Fruit fly (Drosophila melanogaster): Measurements from ENCODE around the gene skd.

Gene skd

dm6 chr3L:21009405-21010120, 17.7 kb downstream of the skd start (continued):
- TF ChIP-seq Hey (tag; optimal IDR thresholded peaks at IDR 0.05) (no peak), gsb (GFP tag; IDR thresholded peaks at IDR 0.05) (0 out of 2 replicates have a peak, but pooled peaks have one; percentile 17), chif (GFP tag; optimal IDR thresholded peaks at IDR 0.05) (peak; percentile 9 to 19), grau (tag; optimal IDR thresholded peaks at IDR 0.05) (no peak), Side (GFP tag; optimal IDR thresholded peaks at IDR 0.05) (peak; percentile 53), br (optimal IDR thresholded peaks at IDR 0.05) (no peak), ems (GFP tag; optimal IDR thresholded peaks at IDR 0.05) (peak; percentile 30), danr (GFP tag; IDR thresholded peaks at IDR 0.05) (0 out of 2 replicates have a peak, but pooled peaks have one; percentile 36), Asciz (GFP tag; optimal IDR thresholded peaks at IDR 0.05) (peak; percentile 37), mld (GFP tag; IDR thresholded peaks at IDR 0.05; ENCODE audit: partially characterized antibody) (no peak), abd-A (tag; optimal IDR thresholded peaks at IDR 0.05) (no peak), Meics (GFP tag; optimal IDR thresholded peaks at IDR 0.05) (peak; percentile 50), CG8944 (GFP tag; optimal IDR thresholded peaks at IDR 0.05) (no peak), hkb (optimal IDR thresholded peaks at IDR 0.05) (no peak), hkb (GFP tag; IDR thresholded peaks at IDR 0.05) (peak; percentile 70), H2.0 (GFP tag; IDR thresholded peaks at IDR 0.05) (peak; percentile 40; the same call in 1 of the 2 replicates), Sry-β (GFP tag; optimal IDR thresholded peaks at IDR 0.05) (no peak), NC2α (GFP tag; optimal IDR thresholded peaks at IDR 0.05) (no peak), Lhr (GFP tag; optimal IDR thresholded peaks at IDR 0.05) (no peak), sna (GFP tag; IDR thresholded peaks at IDR 0.05; ENCODE audit: partially characterized antibody) (no peak), Dek (tag; optimal IDR thresholded peaks at IDR 0.05) (no peak), Hmx (GFP tag; optimal IDR thresholded peaks at IDR 0.05) (no peak), CG12942 (GFP tag; optimal IDR thresholded peaks at IDR 0.05) (peak; percentile 21), CG17612 (GFP tag; IDR thresholded peaks at IDR 0.05) (no peak), CG15696 (tag; optimal IDR thresholded peaks at IDR 0.05) (no peak), CG12071 (GFP tag; optimal IDR thresholded peaks at IDR 0.05) (no peak), Poxn (GFP tag; IDR thresholded peaks at IDR 0.05) (no peak), sd (tag; optimal IDR thresholded peaks at IDR 0.05) (peak; percentile 15), CG9797 (GFP tag; optimal IDR thresholded peaks at IDR 0.05) (no peak), Ravus (GFP tag; IDR thresholded peaks at IDR 0.05) (no peak), CG6813 (GFP tag; optimal IDR thresholded peaks at IDR 0.05) (peak; percentile 35), eyg (GFP tag; optimal IDR thresholded peaks at IDR 0.05) (peak; percentile 48), Dfd (GFP tag; optimal IDR thresholded peaks at IDR 0.05) (no peak), CG7271 (tag; optimal IDR thresholded peaks at IDR 0.05) (no peak), CG7928 (GFP tag; optimal IDR thresholded peaks at IDR 0.05) (no peak), CG14965 (GFP tag; optimal IDR thresholded peaks at IDR 0.05; ENCODE audit: borderline replicate concordance) (no peak), Atf6 (GFP tag; IDR thresholded peaks at IDR 0.05) (peak; percentile 75), Gsc (GFP tag; IDR thresholded peaks at IDR 0.05) (no peak), HmgZ (tag; optimal IDR thresholded peaks at IDR 0.05) (peak; percentile 47), bcd (GFP tag; optimal IDR thresholded peaks at IDR 0.05) (peak; percentile 37), CG7372 (GFP tag; IDR thresholded peaks at IDR 0.05) (no peak), CG42726 (GFP tag; IDR thresholded peaks at IDR 0.05; ENCODE audit: partially characterized antibody) (no peak), dati (GFP tag; IDR thresholded peaks at IDR 0.05) (no peak), dan (GFP tag; IDR thresholded peaks at IDR 0.05) (no peak), inv (GFP tag; IDR thresholded peaks at IDR 0.05; ENCODE audit: partially characterized antibody) (no peak), chinmo (GFP tag; IDR thresholded peaks at IDR 0.05; ENCODE audit: partially characterized antibody) (0 out of 4 replicates have a peak, but pooled peaks have one; percentile 58), CG5245 (GFP tag; optimal IDR thresholded peaks at IDR 0.05) (no peak), slou (GFP tag; optimal IDR thresholded peaks at IDR 0.05) (no peak), Deaf1 (tag; optimal IDR thresholded peaks at IDR 0.05) (peak; percentile 18), Blimp-1 (GFP tag; optimal IDR thresholded peaks at IDR 0.05) (peak; percentile 33)
